Fruit fly (Drosophila melanogaster) whole organism, embryonic: ENCODE data around the gene Gycalpha99B.

ENCODE experiments used
- Asciz ChIP-seq: fragments of 200-800 bp; sonication (Bioruptor generic); optimal IDR thresholded peaks from 2 replicates; lab custom pipeline; 2017; ENCODE audit warnings: missing biosample characterization, mild to moderate bottlenecking, missing genetic modification characterization, missing genetic modification reagents
- Atf-2 ChIP-seq: fragments of 200-800 bp; sonication (Bioruptor generic); optimal IDR thresholded peaks from 2 replicates; lab custom pipeline; 2016; ENCODE audit warnings: missing biosample characterization, missing genetic modification characterization
- B-H1 ChIP-seq: fragments of 200-800 bp; sonication (Bioruptor generic); IDR thresholded peaks from 3 replicates; pipeline ENCODE4 v1.3.6; 2022; ENCODE audit warnings: missing biosample characterization, missing genetic modification characterization
- CG11085 ChIP-seq: fragments of 200-800 bp; sonication (Bioruptor generic); IDR thresholded peaks from 2 replicates; pipeline ENCODE4 v1.3.6; 2022; ENCODE audit warnings: missing biosample characterization, missing genetic modification characterization
- CG11560 ChIP-seq: fragments of 200-800 bp; sonication (Bioruptor generic); IDR thresholded peaks from 3 replicates; pipeline ENCODE4 v1.3.6; 2022; ENCODE audit warnings: missing biosample characterization, missing genetic modification characterization
- CG12104 ChIP-seq: fragments of 200-800 bp; sonication (Bioruptor generic); optimal IDR thresholded peaks from 3 replicates; lab custom pipeline; 2016; ENCODE audit warnings: missing biosample characterization, missing genetic modification characterization
- CG12236 ChIP-seq: fragments of 200-800 bp; sonication (Bioruptor generic); optimal IDR thresholded peaks from 2 replicates; lab custom pipeline; 2016; ENCODE audit warnings: missing biosample characterization, missing genetic modification characterization
- CG14667 ChIP-seq: fragments of 200-800 bp; sonication (Bioruptor generic); IDR thresholded peaks from 2 replicates; pipeline ENCODE4 v1.3.6; 2022; ENCODE audit warnings: missing biosample characterization, missing genetic modification characterization
- CG1529 ChIP-seq: fragments of 200-800 bp; sonication (Bioruptor generic); optimal IDR thresholded peaks from 3 replicates; lab custom pipeline; 2018; ENCODE audit warnings: missing biosample characterization, missing genetic modification characterization
- CG15601 ChIP-seq: fragments of 200-800 bp; sonication (Bioruptor generic); optimal IDR thresholded peaks from 3 replicates; lab custom pipeline; 2019; ENCODE audit warnings: missing biosample characterization, mild to moderate bottlenecking, missing genetic modification characterization, moderate library complexity
- CG1603 ChIP-seq: fragments of 200-800 bp; sonication (Bioruptor generic); optimal IDR thresholded peaks from 2 replicates; lab custom pipeline; 2019; ENCODE audit warnings: missing biosample characterization, mild to moderate bottlenecking, missing genetic modification characterization, moderate library complexity
- CG17385 ChIP-seq: fragments of 200-800 bp; sonication (Bioruptor generic); optimal IDR thresholded peaks from 3 replicates; lab custom pipeline; 2018; ENCODE audit warnings: missing biosample characterization, mild to moderate bottlenecking, missing genetic modification characterization
- CG18619 ChIP-seq: fragments of 200-800 bp; sonication (Bioruptor generic); optimal IDR thresholded peaks from 3 replicates; lab custom pipeline; 2017; ENCODE audit warnings: missing biosample characterization, mild to moderate bottlenecking, missing genetic modification characterization
- CG2678 ChIP-seq: fragments of 200-800 bp; sonication (Bioruptor generic); optimal IDR thresholded peaks from 3 replicates; lab custom pipeline; 2019; ENCODE audit warnings: missing biosample characterization, mild to moderate bottlenecking, missing genetic modification characterization, moderate library complexity
- CG2889 ChIP-seq: fragments of 200-800 bp; sonication (Bioruptor generic); IDR thresholded peaks from 3 replicates; pipeline ENCODE4 v1.3.6; 2022; ENCODE audit warnings: missing biosample characterization, missing genetic modification characterization
- CG43689 ChIP-seq: fragments of 200-800 bp; sonication (Bioruptor generic); IDR thresholded peaks from 2 replicates; pipeline ENCODE4 v1.3.6; 2022; ENCODE audit warnings: missing biosample characterization, missing genetic modification characterization
- CG4854 ChIP-seq: fragments of 200-800 bp; sonication (Bioruptor generic); optimal IDR thresholded peaks from 2 replicates; lab custom pipeline; 2016; ENCODE audit warnings: missing biosample characterization, missing genetic modification characterization, inconsistent platforms
- CG6175 ChIP-seq: fragments of 200-800 bp; sonication (Bioruptor generic); IDR thresholded peaks from 3 replicates; pipeline ENCODE4 v1.3.6; 2022; ENCODE audit warnings: missing biosample characterization, missing genetic modification characterization
- CG6654 ChIP-seq: fragments of 200-800 bp; sonication (Bioruptor generic); optimal IDR thresholded peaks from 2 replicates; lab custom pipeline; 2017; ENCODE audit warnings: missing biosample characterization, mild to moderate bottlenecking, missing genetic modification characterization
- CG9727 ChIP-seq: fragments of 200-800 bp; sonication (Bioruptor generic); optimal IDR thresholded peaks from 3 replicates; lab custom pipeline; 2017; ENCODE audit warnings: missing biosample characterization, mild to moderate bottlenecking, missing genetic modification characterization
- Dll ChIP-seq: fragments of 200-800 bp; sonication (Bioruptor generic); IDR thresholded peaks from 4 replicates; pipeline ENCODE4 v1.3.6; 2022; ENCODE audit warnings: missing biosample characterization, missing genetic modification characterization; ENCODE audit not compliant: partially characterized antibody
- Doc3 ChIP-seq: fragments of 200-800 bp; sonication (Bioruptor generic); IDR thresholded peaks from 3 replicates; pipeline ENCODE4 v1.3.6; 2022; ENCODE audit warnings: missing biosample characterization, missing genetic modification characterization; ENCODE audit not compliant: partially characterized antibody
- E2f1 ChIP-seq: fragments of 200-800 bp; sonication (Bioruptor generic); IDR thresholded peaks from 2 replicates; pipeline ENCODE4 v1.3.6; 2022; ENCODE audit warnings: missing biosample characterization, missing genetic modification characterization
- E2f2 ChIP-seq: fragments of 200-800 bp; sonication (Bioruptor generic); IDR thresholded peaks from 2 replicates; pipeline ENCODE4 v1.3.6; 2022; ENCODE audit warnings: missing biosample characterization, missing genetic modification characterization
- HLH3B ChIP-seq: fragments of 200-800 bp; sonication (Bioruptor generic); IDR thresholded peaks from 2 replicates; pipeline ENCODE4 v1.3.6; 2022; ENCODE audit warnings: missing biosample characterization, missing genetic modification characterization
- HLHmδ ChIP-seq: fragments of 200-800 bp; sonication (Bioruptor generic); optimal IDR thresholded peaks from 2 replicates; lab custom pipeline; 2018; ENCODE audit warnings: missing biosample characterization, mild to moderate bottlenecking, missing genetic modification characterization, moderate library complexity
- HmgZ ChIP-seq: fragments of 200-800 bp; sonication (Bioruptor generic); optimal IDR thresholded peaks from 2 replicates; lab custom pipeline; 2018; ENCODE audit warnings: missing biosample characterization, mild to moderate bottlenecking, missing genetic modification characterization
- Kr ChIP-seq: fragments of 200-800 bp; sonication (Bioruptor generic); optimal IDR thresholded peaks from 2 replicates; lab custom pipeline; 2017; ENCODE audit warnings: missing biosample characterization, mild to moderate bottlenecking, missing genetic modification characterization
- Mes4 ChIP-seq: fragments of 200-800 bp; sonication (Bioruptor generic); optimal IDR thresholded peaks from 2 replicates; lab custom pipeline; 2016; ENCODE audit warnings: missing biosample characterization, missing genetic modification characterization
- NC2α ChIP-seq: fragments of 200-800 bp; sonication (Bioruptor generic); optimal IDR thresholded peaks from 2 replicates; lab custom pipeline; 2016; ENCODE audit warnings: missing biosample characterization, missing genetic modification characterization
- abd-A ChIP-seq: fragments of 200-800 bp; sonication (Bioruptor generic); optimal IDR thresholded peaks from 3 replicates; lab custom pipeline; 2019; ENCODE audit warnings: missing biosample characterization, mild to moderate bottlenecking, missing genetic modification characterization, moderate library complexity
- ato ChIP-seq: fragments of 200-800 bp; sonication (Bioruptor generic); IDR thresholded peaks from 2 replicates; pipeline ENCODE4 v1.3.6; 2022; ENCODE audit warnings: missing biosample characterization, missing genetic modification characterization; ENCODE audit not compliant: partially characterized antibody
- cas ChIP-seq: fragments of 200-800 bp; sonication (Bioruptor generic); IDR thresholded peaks from 2 replicates; pipeline ENCODE4 v1.3.6; 2022; ENCODE audit warnings: missing biosample characterization, missing genetic modification characterization
- chm ChIP-seq: fragments of 200-800 bp; sonication (Bioruptor generic); IDR thresholded peaks from 2 replicates; pipeline ENCODE4 v1.3.6; 2022; ENCODE audit warnings: missing biosample characterization, missing genetic modification characterization
- corto ChIP-seq: fragments of 200-800 bp; sonication (Bioruptor generic); optimal IDR thresholded peaks from 2 replicates; lab custom pipeline; 2016; ENCODE audit warnings: missing biosample characterization, mild to moderate bottlenecking, missing genetic modification characterization, moderate library complexity
- croc ChIP-seq: fragments of 200-800 bp; sonication (Bioruptor generic); conservative IDR thresholded peaks from 3 replicates; pipeline ENCODE4 v1.3.6; 2022; ENCODE audit warnings: missing biosample characterization, missing genetic modification characterization
- da ChIP-seq: fragments of 200-800 bp; sonication (Bioruptor generic); optimal IDR thresholded peaks from 2 replicates; lab custom pipeline; 2016; ENCODE audit warnings: missing biosample characterization, missing genetic modification characterization
- dm ChIP-seq: fragments of 200-800 bp; sonication (Bioruptor generic); optimal IDR thresholded peaks from 3 replicates; lab custom pipeline; 2016; ENCODE audit warnings: missing biosample characterization, missing genetic modification characterization
- dmrt11E ChIP-seq: fragments of 200-800 bp; sonication (Bioruptor generic); optimal IDR thresholded peaks from 3 replicates; lab custom pipeline; 2018; ENCODE audit warnings: missing biosample characterization, mild to moderate bottlenecking, missing genetic modification characterization, moderate library complexity
- fd3F ChIP-seq: fragments of 200-800 bp; sonication (Bioruptor generic); optimal IDR thresholded peaks from 2 replicates; lab custom pipeline; 2018; ENCODE audit warnings: missing biosample characterization, mild to moderate bottlenecking, missing genetic modification characterization, moderate library complexity
- gsb-n ChIP-seq: fragments of 200-800 bp; sonication (Bioruptor generic); optimal IDR thresholded peaks from 3 replicates; lab custom pipeline; 2018; ENCODE audit warnings: missing biosample characterization, mild to moderate bottlenecking, missing genetic modification characterization
- jigr1 ChIP-seq: fragments of 200-800 bp; sonication (Bioruptor generic); IDR thresholded peaks from 3 replicates; pipeline ENCODE4 v1.3.6; 2022; ENCODE audit warnings: missing biosample characterization, missing genetic modification characterization
- lmd ChIP-seq: fragments of 200-800 bp; sonication (Bioruptor generic); IDR thresholded peaks from 2 replicates; pipeline ENCODE4 v1.3.6; 2022; ENCODE audit warnings: missing biosample characterization, missing genetic modification characterization
- pfk ChIP-seq: fragments of 200-800 bp; sonication (Bioruptor generic); optimal IDR thresholded peaks from 2 replicates; lab custom pipeline; 2018; ENCODE audit warnings: missing biosample characterization, mild to moderate bottlenecking, missing genetic modification characterization, moderate library complexity
- pum ChIP-seq: fragments of 200-800 bp; sonication (Bioruptor generic); optimal IDR thresholded peaks from 2 replicates; lab custom pipeline; 2016; ENCODE audit warnings: missing biosample characterization, missing genetic modification characterization
- ro ChIP-seq: fragments of 200-800 bp; sonication (Bioruptor generic); IDR thresholded peaks from 2 replicates; pipeline ENCODE4 v1.3.6; 2022; ENCODE audit warnings: missing biosample characterization, missing genetic modification characterization
- run ChIP-seq: fragments of 200-800 bp; sonication (Bioruptor generic); optimal IDR thresholded peaks from 3 replicates; lab custom pipeline; 2018; ENCODE audit warnings: missing biosample characterization, mild to moderate bottlenecking, missing genetic modification characterization
- schlank ChIP-seq: fragments of 200-800 bp; sonication (Bioruptor generic); optimal IDR thresholded peaks from 2 replicates; lab custom pipeline; 2018; ENCODE audit warnings: missing biosample characterization, mild to moderate bottlenecking, missing genetic modification characterization
- slbo ChIP-seq: fragments of 200-800 bp; sonication (Bioruptor generic); IDR thresholded peaks from 2 replicates; pipeline ENCODE4 v1.3.6; 2022; ENCODE audit warnings: missing biosample characterization, missing genetic modification characterization
- vfl ChIP-seq: fragments of 200-800 bp; sonication (Bioruptor generic); optimal IDR thresholded peaks from 2 replicates; lab custom pipeline; 2016; ENCODE audit warnings: missing biosample characterization, missing genetic modification characterization
- zfh1 ChIP-seq: fragments of 200-800 bp; sonication (Bioruptor generic); IDR thresholded peaks from 3 replicates; pipeline ENCODE4 v1.3.6; 2022; ENCODE audit warnings: missing biosample characterization, missing genetic modification characterization
- zfh2 ChIP-seq: fragments of 200-800 bp; sonication (Bioruptor generic); optimal IDR thresholded peaks from 2 replicates; lab custom pipeline; 2016; ENCODE audit warnings: missing biosample characterization, missing genetic modification characterization

The Gycalpha99B gene

dm6 chr3R:29717519-29717918, 35.2 kb downstream of the Gycalpha99B start (continued):
- TF ChIP-seq CG14667 (GFP tag; lab: Robert Waterston, UW) (0 out of 2 replicates have a peak, but pooled peaks have one; percentile 39), CG6175 (no peak), dmrt11E (peak; percentile 17), Kr (no peak), CG12104 (no peak), CG9727 (no peak), CG11560 (no peak), zfh2 (GFP tag; lab: Kevin White, UChicago) (no peak), Mes4 (GFP tag; lab: Kevin White, UChicago) (no peak), E2f1 (0 out of 2 replicates have a peak, but pooled peaks have one; percentile 15), CG11085 (no peak), E2f2 (GFP tag; lab: Robert Waterston, UW) (no peak), dm (GFP tag; lab: Kevin White, UChicago) (no peak), abd-A (tag; lab: Kevin White, UChicago) (no peak), CG12236 (GFP tag; lab: Kevin White, UChicago) (no peak), run (tag; lab: Kevin White, UChicago) (no peak), CG2889 (no peak), CG18619 (no peak), CG2678 (tag; lab: Kevin White, UChicago) (peak; percentile 13), pum (GFP tag; lab: Kevin White, UChicago) (peak; percentile 6), Asciz (GFP tag; lab: Kevin White, UChicago) (no peak), corto (no peak), zfh1 (GFP tag; lab: Robert Waterston, UW) (peak; percentile 52; the same call in 1 of the 3 replicates), CG17385 (GFP tag; lab: Kevin White, UChicago) (no peak), CG1529 (GFP tag; lab: Kevin White, UChicago) (no peak), HmgZ (tag; lab: Kevin White, UChicago) (no peak), fd3F (no peak), B-H1 (GFP tag; lab: Robert Waterston, UW) (no peak), pfk (GFP tag; lab: Kevin White, UChicago) (no peak), Dll (no peak), CG4854 (GFP tag; lab: Kevin White, UChicago) (no peak), jigr1 (no peak), ato (GFP tag; lab: Robert Waterston, UW) (no peak), CG6654 (GFP tag; lab: Kevin White, UChicago) (no peak), HLHmδ (GFP tag; lab: Kevin White, UChicago) (no peak), da (GFP tag; lab: Kevin White, UChicago) (no peak), vfl (GFP tag; lab: Kevin White, UChicago) (no peak), Atf-2 (GFP tag; lab: Kevin White, UChicago) (no peak), lmd (GFP tag; lab: Robert Waterston, UW) (peak; percentile 38; the same call in 1 of the 2 replicates), slbo (GFP tag; lab: Robert Waterston, UW) (peak; percentile 65), NC2α (GFP tag; lab: Kevin White, UChicago) (no peak), CG1603 (tag; lab: Kevin White, UChicago) (peak; percentile 59), gsb-n (tag; lab: Kevin White, UChicago) (peak; percentile 16), croc (GFP tag; lab: Robert Waterston, UW) (peak; percentile 21; the same call in 1 of the 3 replicates), CG15601 (tag; lab: Kevin White, UChicago) (peak; percentile 0), chm (GFP tag; lab: Robert Waterston, UW) (no peak), Doc3 (GFP tag; lab: Robert Waterston, UW) (no peak), schlank (tag; lab: Kevin White, UChicago) (no peak), ro (GFP tag; lab: Robert Waterston, UW) (no peak), HLH3B (peak; percentile 43), CG43689 (GFP tag; lab: Robert Waterston, UW) (no peak), cas (no peak)
